Worm (Caenorhabditis elegans) whole organism, L1 larva: ENCODE results near the gene C01G10.1.
"Not testable (repeated sequence)": the region's sequence is repeated elsewhere in the genome, so short reads cannot be mapped to it uniquely, and the experiment has no call there.

ENCODE experiments used
- aha-1 ChIP-seq: fragments of 150-350 bp; optimal IDR thresholded peaks from 2 replicates; lab custom pipeline; 2014; ENCODE audit warnings: missing biosample characterization, missing genetic modification characterization
- ama-1 ChIP-seq: fragments of 150-350 bp; optimal IDR thresholded peaks from 2 replicates; lab custom pipeline; 2014
- blmp-1 ChIP-seq: fragments of 150-350 bp; optimal IDR thresholded peaks from 2 replicates; lab custom pipeline; 2014; ENCODE audit warnings: missing biosample characterization, missing genetic modification characterization
- egl-13 ChIP-seq: sonication (generic microtip); optimal IDR thresholded peaks from 2 replicates; lab custom pipeline; 2016; ENCODE audit warnings: missing genotype, missing genetic modification reagents, missing genetic modification characterization, missing compliant biosample characterization
- lin-39 ChIP-seq: fragments of 150-350 bp; optimal IDR thresholded peaks from 2 replicates; lab custom pipeline; 2014; ENCODE audit warnings: missing biosample characterization, missing genetic modification reagents, missing genetic modification characterization
- lir-3 ChIP-seq: sonication (generic microtip); optimal IDR thresholded peaks from 2 replicates; lab custom pipeline; 2016; ENCODE audit warnings: mild to moderate bottlenecking, missing genetic modification characterization, moderate library complexity, missing compliant biosample characterization; ENCODE audit not compliant: poor library complexity
- nhr-237 ChIP-seq: fragments of 150-350 bp; optimal IDR thresholded peaks from 2 replicates; lab custom pipeline; 2014; ENCODE audit warnings: missing biosample characterization, missing genetic modification characterization
- nhr-77 ChIP-seq: fragments of 150-350 bp; optimal IDR thresholded peaks from 2 replicates; lab custom pipeline; 2014; ENCODE audit warnings: missing biosample characterization, missing genetic modification characterization
- sox-4 ChIP-seq: sonication (generic microtip); optimal IDR thresholded peaks from 2 replicates; lab custom pipeline; 2016; ENCODE audit warnings: missing genetic modification characterization, missing compliant biosample characterization
- tbx-2 ChIP-seq: sonication (generic microtip); optimal IDR thresholded peaks from 2 replicates; lab custom pipeline; 2016; ENCODE audit warnings: missing genetic modification characterization, missing compliant biosample characterization
- ztf-4 ChIP-seq: fragments of 150-350 bp; optimal IDR thresholded peaks from 2 replicates; lab custom pipeline; 2014; ENCODE audit warnings: missing biosample characterization, missing genetic modification characterization

ce11 chrV:15125162-15125561 lies 25.6 kb downstream of the C01G10.1 start, which contains the start of gene ugt-30:
- TF ChIP-seq sox-4; ama-1 (lab: Kevin White, UChicago); egl-13 (tag; lab: Kevin White, UChicago); lir-3 (tag; lab: Kevin White, UChicago); blmp-1 (tag; lab: Kevin White, UChicago); ztf-4; aha-1 (tag; lab: Kevin White, UChicago); lin-39 (tag; lab: Kevin White, UChicago); nhr-237 (tag; lab: Kevin White, UChicago); tbx-2 (tag; lab: Kevin White, UChicago); nhr-77: not testable (repeated sequence)
